Fruit fly (Drosophila melanogaster): Measurements from ENCODE around the gene Ripalpha.

dm6 chr2L:10154395-10154794 is 46.4 kb downstream of the Ripalpha start:
- no peak for TF ChIP-seq Ets98B (GFP tag; IDR thresholded peaks at IDR 0.05)
- TF ChIP-seq CG4496 (GFP tag; IDR thresholded peaks at IDR 0.05): no peak
- TF ChIP-seq CG34367 (tag; optimal IDR thresholded peaks at IDR 0.05): no peak
- no peak for TF ChIP-seq CG10348 (GFP tag; IDR thresholded peaks at IDR 0.05)
- no peak for TF ChIP-seq rn (GFP tag; IDR thresholded peaks at IDR 0.05)
- TF ChIP-seq Pif1B (GFP tag; optimal IDR thresholded peaks at IDR 0.05): no peak
- no peak for TF ChIP-seq D1 (tag; optimal IDR thresholded peaks at IDR 0.05)
- no peak for TF ChIP-seq Pif1A (GFP tag; optimal IDR thresholded peaks at IDR 0.05)
- TF ChIP-seq fd96Ca (GFP tag; IDR thresholded peaks at IDR 0.05): no peak
- TF ChIP-seq CG8159 (tag; optimal IDR thresholded peaks at IDR 0.05): no peak
- no peak for TF ChIP-seq CG9948 (tag; optimal IDR thresholded peaks at IDR 0.05)
- TF ChIP-seq CG13204 (GFP tag; optimal IDR thresholded peaks at IDR 0.05): no peak
- TF ChIP-seq CG8301 (tag; optimal IDR thresholded peaks at IDR 0.05): no peak
- TF ChIP-seq EcR (GFP tag; optimal IDR thresholded peaks at IDR 0.05): no peak

Measured in whole organism, pupa.